Worm (Caenorhabditis elegans) whole organism, L4 larva: Measurements from ENCODE around the gene F32D8.14.

Source experiments
- daf-8 ChIP-seq: fragments of 200-800 bp; sonication (Bioruptor generic); IDR thresholded peaks from 2 replicates; pipeline ENCODE4 v1.3.6; 2022; ENCODE audit warnings: missing genetic modification characterization, missing compliant biosample characterization
- duxl-1 ChIP-seq: sonication (generic microtip); optimal IDR thresholded peaks from 2 replicates; lab custom pipeline; 2016; ENCODE audit warnings: mild to moderate bottlenecking, missing genetic modification characterization, moderate library complexity, missing compliant biosample characterization; ENCODE audit not compliant: poor library complexity
- madf-5 ChIP-seq, 2 experiments: fragments of 200-800 bp; sonication (Bioruptor generic); IDR thresholded peaks; 2 replicates each; pipeline ENCODE4 v1.3.6; 2022; ENCODE audit warnings: missing compliant biosample characterization in 2 of 2, missing genetic modification characterization in 2 of 2
- saeg-2 ChIP-seq: fragments of 200-800 bp; sonication (Bioruptor generic); IDR thresholded peaks from 2 replicates; pipeline ENCODE4 v1.3.6; 2022; ENCODE audit warnings: missing genetic modification reagents, missing genetic modification characterization, missing compliant biosample characterization

DNA sequence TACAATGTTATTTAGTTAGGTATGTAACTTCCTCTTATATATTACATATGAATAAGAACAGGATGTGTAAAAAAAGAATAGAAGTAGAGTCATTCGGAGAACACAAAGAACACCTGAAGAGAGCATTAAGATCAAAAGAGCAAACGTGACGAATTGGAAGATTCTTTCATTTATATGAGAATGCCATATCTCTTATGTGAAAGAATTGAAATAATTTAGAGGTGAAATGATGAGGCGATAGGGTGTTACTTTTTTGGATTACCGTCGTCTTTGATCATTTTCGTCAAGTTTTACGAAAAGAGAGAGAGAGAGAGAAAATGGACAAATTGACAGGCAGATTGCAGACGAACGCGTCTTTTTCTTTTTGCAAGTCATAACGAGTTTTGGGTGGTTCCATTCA is 18.1 kb downstream of the F32D8.14 start:
- no peak for TF ChIP-seq duxl-1 (tag; lab: Kevin White, UChicago)
- no peak for TF ChIP-seq daf-8 (GFP tag; lab: Robert Waterston, UW)
- TF ChIP-seq madf-5 (GFP tag; IDR thresholded peaks at IDR 0.05; lab: Robert Waterston, UW) = no peak
- TF ChIP-seq saeg-2 = no peak
